Worm (Caenorhabditis elegans) whole organism, L4 larva: ENCODE results near the gene rpl-20.

Experiments used
- F37D6.2 ChIP-seq: sonication (generic microtip); optimal IDR thresholded peaks from 2 replicates; lab custom pipeline; 2016; ENCODE audit warnings: mild to moderate bottlenecking, missing genetic modification characterization, missing compliant biosample characterization
- F49E8.2 ChIP-seq: sonication (generic microtip); optimal IDR thresholded peaks from 2 replicates; lab custom pipeline; 2016; ENCODE audit warnings: missing compliant biosample characterization, mild to moderate bottlenecking, missing genetic modification characterization, borderline replicate concordance
- R02D3.7 ChIP-seq: fragments of 150-350 bp; sonication (generic microtip); optimal IDR thresholded peaks from 3 replicates; lab custom pipeline; 2014; ENCODE audit warnings: missing biosample characterization, missing genetic modification characterization
- Y48G9A.11 ChIP-seq: fragments of 200-800 bp; sonication (Bioruptor generic); IDR thresholded peaks from 2 replicates; pipeline ENCODE4 v1.3.6; 2022; ENCODE audit warnings: missing genetic modification reagents, missing genetic modification characterization, missing compliant biosample characterization
- aha-1 ChIP-seq: fragments of 150-350 bp; peaks from one replicate; lab custom pipeline; 2014; ENCODE audit warnings: missing biosample characterization, missing genetic modification characterization
- ama-1 ChIP-seq: fragments of 150-350 bp; optimal IDR thresholded peaks from 2 replicates; lab custom pipeline; 2014; ENCODE audit warnings: inconsistent platforms, mixed read lengths
- ceh-32 ChIP-seq: sonication (generic microtip); optimal IDR thresholded peaks from 2 replicates; lab custom pipeline; 2016; ENCODE audit warnings: mild to moderate bottlenecking, missing genetic modification characterization, missing compliant biosample characterization; ENCODE audit not compliant: poor library complexity
- ceh-62 ChIP-seq: sonication (generic microtip); optimal IDR thresholded peaks from 2 replicates; lab custom pipeline; 2017; ENCODE audit warnings: missing biosample characterization, missing genetic modification characterization
- ctbp-1 ChIP-seq: fragments of 200-800 bp; sonication (Bioruptor generic); IDR thresholded peaks from 2 replicates; pipeline ENCODE4 v1.3.6; 2022; ENCODE audit warnings: missing genetic modification reagents, missing genetic modification characterization, missing compliant biosample characterization
- daf-16 ChIP-seq, 3 experiments: sonication (generic microtip); optimal IDR thresholded peaks; 2 replicates each; lab custom pipeline; 2016 to 2017; ENCODE audit warnings: missing genetic modification characterization in 3 of 3, missing genetic modification reagents in 3 of 3, mild to moderate bottlenecking in 2 of 3, missing compliant biosample characterization in 2 of 3, missing biosample characterization in 1 of 3, moderate library complexity in 1 of 3
- daf-19 ChIP-seq: fragments of 200-800 bp; sonication (Bioruptor generic); conservative IDR thresholded peaks from 2 replicates; pipeline ENCODE4 v1.3.6; 2022; ENCODE audit warnings: missing genetic modification characterization, missing compliant biosample characterization
- dpl-1 ChIP-seq: fragments of 150-350 bp; optimal IDR thresholded peaks from 2 replicates; lab custom pipeline; 2014; ENCODE audit warnings: missing biosample characterization, missing genetic modification reagents, missing genetic modification characterization
- dve-1 ChIP-seq: sonication (generic microtip); optimal IDR thresholded peaks from 2 replicates; lab custom pipeline; 2017; ENCODE audit warnings: antibody characterized with exemption, mild to moderate bottlenecking, missing genetic modification characterization, missing compliant biosample characterization; ENCODE audit not compliant: insufficient read depth
- egl-43 ChIP-seq: fragments of 200-800 bp; sonication (Bioruptor generic); IDR thresholded peaks from 2 replicates; pipeline ENCODE4 v1.3.6; 2022; ENCODE audit warnings: missing genetic modification reagents, missing genetic modification characterization, missing compliant biosample characterization
- hmg-1.1 ChIP-seq: fragments of 200-800 bp; sonication (Bioruptor generic); IDR thresholded peaks from 2 replicates; pipeline ENCODE4 v1.3.6; 2022; ENCODE audit warnings: missing genetic modification reagents, missing genetic modification characterization, missing compliant biosample characterization
- jun-1 ChIP-seq: fragments of 150-350 bp; optimal IDR thresholded peaks from 2 replicates; lab custom pipeline; 2014; ENCODE audit warnings: missing biosample characterization, missing genetic modification reagents, missing genetic modification characterization
- lim-7 ChIP-seq: fragments of 200-800 bp; sonication (Bioruptor generic); IDR thresholded peaks from 2 replicates; pipeline ENCODE4 v1.3.6; 2022; ENCODE audit warnings: missing genetic modification characterization, missing compliant biosample characterization
- lin-38 ChIP-seq: fragments of 200-800 bp; sonication (Bioruptor generic); IDR thresholded peaks from 2 replicates; pipeline ENCODE4 v1.3.6; 2022; ENCODE audit warnings: missing genetic modification reagents, missing genetic modification characterization, missing compliant biosample characterization
- lsy-2 ChIP-seq, 2 experiments: fragments of 150-350 bp in 1 of 2; sonication (generic microtip) in 1 of 2; optimal IDR thresholded peaks; 2 replicates each; lab custom pipeline; 2014 to 2017; ENCODE audit warnings: missing biosample characterization in 2 of 2, missing genetic modification characterization in 2 of 2
- madf-9 ChIP-seq: fragments of 200-800 bp; sonication (Bioruptor generic); conservative IDR thresholded peaks from 2 replicates; pipeline ENCODE4 v1.3.6; 2022; ENCODE audit warnings: missing genetic modification reagents, missing genetic modification characterization, missing compliant biosample characterization
- mdt-29 ChIP-seq: fragments of 200-800 bp; sonication (Bioruptor generic); IDR thresholded peaks from 2 replicates; pipeline ENCODE4 v1.3.6; 2022; ENCODE audit warnings: missing genetic modification reagents, missing genetic modification characterization, missing compliant biosample characterization
- mes-2 ChIP-seq: sonication (generic microtip); optimal IDR thresholded peaks from 2 replicates; lab custom pipeline; 2016; ENCODE audit warnings: missing genotype, mild to moderate bottlenecking, missing genetic modification characterization, missing compliant biosample characterization; ENCODE audit not compliant: poor library complexity, severe bottlenecking
- mxl-2 ChIP-seq: fragments of 200-800 bp; sonication (Bioruptor generic); conservative IDR thresholded peaks from 2 replicates; pipeline ENCODE4 v1.3.6; 2022; ENCODE audit warnings: missing genetic modification reagents, missing genetic modification characterization, missing compliant biosample characterization
- nhr-10 ChIP-seq: fragments of 150-350 bp; optimal IDR thresholded peaks from 2 replicates; lab custom pipeline; 2014; ENCODE audit warnings: missing biosample characterization, missing genetic modification characterization
- nhr-28 ChIP-seq: fragments of 150-350 bp; optimal IDR thresholded peaks from 2 replicates; lab custom pipeline; 2014; ENCODE audit warnings: missing biosample characterization, missing genetic modification characterization
- nhr-48 ChIP-seq: sonication (generic microtip); optimal IDR thresholded peaks from 2 replicates; lab custom pipeline; 2016; ENCODE audit warnings: mild to moderate bottlenecking, missing genetic modification characterization, missing compliant biosample characterization
- nhr-76 ChIP-seq: fragments of 150-350 bp; optimal IDR thresholded peaks from 2 replicates; lab custom pipeline; 2014; ENCODE audit warnings: missing biosample characterization, missing genetic modification characterization
- pha-4 ChIP-seq, 2 experiments: fragments of 150-350 bp in 1 of 2; fragments of 200-800 bp in 1 of 2; sonication (Bioruptor generic) in 1 of 2; IDR thresholded peaks in 1 of 2; optimal IDR thresholded peaks in 1 of 2; 2 replicates each; pipeline versions ENCODE4 v1.3.6 to Lab custom; 2014 to 2022; ENCODE audit warnings: missing genetic modification characterization in 2 of 2, missing genetic modification reagents in 2 of 2, missing biosample characterization in 1 of 2, missing compliant biosample characterization in 1 of 2
- sdz-12 ChIP-seq: fragments of 200-800 bp; sonication (Bioruptor generic); optimal IDR thresholded peaks from 2 replicates; lab custom pipeline; 2018; ENCODE audit warnings: mild to moderate bottlenecking, missing genetic modification characterization, missing compliant biosample characterization
- snpc-1.2 ChIP-seq: fragments of 200-800 bp; sonication (Bioruptor generic); IDR thresholded peaks from 2 replicates; pipeline ENCODE4 v1.3.6; 2022; ENCODE audit warnings: missing genetic modification reagents, missing genetic modification characterization, missing compliant biosample characterization
- tag-97 ChIP-seq: fragments of 200-800 bp; sonication (Bioruptor generic); IDR thresholded peaks from 2 replicates; pipeline ENCODE4 v1.3.6; 2022; ENCODE audit warnings: missing genetic modification characterization, missing compliant biosample characterization
- unc-130 ChIP-seq: sonication (generic microtip); optimal IDR thresholded peaks from 2 replicates; lab custom pipeline; 2016; ENCODE audit warnings: missing genetic modification reagents, missing genetic modification characterization, missing compliant biosample characterization
- unc-62 ChIP-seq, 3 experiments: fragments of 150-350 bp in 1 of 3; sonication (generic microtip); optimal IDR thresholded peaks in 2 of 3; peaks in 1 of 3; 1 replicate in 1 of 3; 2 replicates in 2 of 3; lab custom pipeline; 2014 to 2017; ENCODE audit warnings: missing biosample characterization in 3 of 3, missing genetic modification characterization in 3 of 3, missing genetic modification reagents in 3 of 3, missing genotype in 1 of 3

rpl-20 gene

DNA sequence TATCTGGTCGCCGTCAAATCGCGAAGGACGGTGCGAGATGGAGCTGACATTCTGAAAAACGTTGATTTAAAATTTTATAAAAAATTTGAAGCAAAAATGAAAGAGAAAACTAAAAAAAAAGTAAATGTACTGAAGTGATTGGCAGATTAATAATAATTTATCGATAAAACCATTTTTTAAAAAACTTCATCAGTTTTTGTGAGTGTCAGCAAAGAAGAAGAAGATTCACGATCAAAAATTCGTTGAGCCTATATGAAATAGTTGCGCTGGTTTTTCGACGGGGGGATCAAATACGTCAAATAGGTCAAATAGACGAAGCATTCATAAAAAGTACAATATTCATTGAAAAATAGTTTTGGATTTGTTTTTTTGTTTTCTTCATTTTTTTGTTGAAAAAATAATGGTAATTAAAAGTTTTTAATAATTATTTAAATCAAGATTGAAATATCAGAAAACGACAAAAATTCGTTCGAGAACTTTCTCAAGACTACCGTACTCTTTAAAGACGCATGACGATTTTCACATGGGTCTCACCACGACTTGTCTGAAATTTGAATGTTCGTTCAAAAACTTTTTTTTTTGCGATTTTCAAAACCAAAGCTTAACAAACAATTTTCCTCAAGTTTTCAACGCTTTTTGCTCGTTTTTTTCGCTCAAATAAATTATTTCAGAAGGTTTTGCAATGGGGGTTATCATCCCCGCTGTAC is 11.0 kb upstream of the rpl-20 start, which contains the start of the genes memi-1 and cyp-31A3 (continued):
- TF ChIP-seq egl-43 (GFP tag; lab: Robert Waterston, UW) (no peak), dve-1 (tag; lab: Kevin White, UChicago) (no peak), dpl-1 (no peak), ceh-32 (tag; lab: Kevin White, UChicago) (no peak), ceh-62 (tag; lab: Kevin White, UChicago) (no peak), mxl-2 (GFP tag; lab: Robert Waterston, UW) (no peak), nhr-48 (tag; lab: Kevin White, UChicago) (no peak), pha-4 (GFP tag; IDR thresholded peaks at IDR 0.05; lab: Robert Waterston, UW) (no peak), pha-4 (tag; optimal IDR thresholded peaks at IDR 0.05; lab: Kevin White, UChicago) (no peak), R02D3.7 (no peak), mdt-29 (GFP tag; lab: Robert Waterston, UW) (no peak), nhr-28 (tag; lab: Kevin White, UChicago) (no peak), daf-19 (GFP tag; lab: Robert Waterston, UW) (no peak), snpc-1.2 (GFP tag; lab: Robert Waterston, UW) (peak; percentile 86), sdz-12 (GFP tag; lab: Kevin White, UChicago) (no peak)

DNA sequence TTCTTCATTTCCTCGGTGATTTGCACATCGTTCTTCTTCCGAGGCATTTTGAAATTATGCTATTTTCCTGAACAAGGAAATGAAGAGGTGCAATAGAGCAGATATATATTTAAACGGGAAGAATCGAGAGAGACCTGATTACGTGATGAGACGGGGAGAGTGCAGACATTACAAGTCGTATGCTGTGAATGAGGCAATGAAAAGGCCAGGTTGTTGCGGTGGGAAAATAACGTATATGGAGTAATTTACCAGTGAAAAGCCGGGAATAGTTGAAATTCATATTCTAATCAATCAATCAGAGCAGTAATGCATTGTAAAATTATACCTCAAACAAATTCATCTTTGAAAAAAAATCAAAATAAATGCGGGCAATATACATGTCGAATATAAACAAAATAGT is 9.1 kb upstream of the rpl-20 start, which contains the start of gene Y17G9B.8:
Gene Y17G9B.8, minus strand, starts transcription at position 182 of the 400 bp plus-strand sequence.
- TF ChIP-seq lsy-2 (tag; optimal IDR thresholded peaks at IDR 0.05; lab: Kevin White, UChicago) (peak in 1 of 2 experiments; percentile 5), mxl-2 (GFP tag; lab: Robert Waterston, UW) (no peak), unc-62 (GFP tag; optimal IDR thresholded peaks at IDR 0.05 in 1 of 2; lab: Kevin White, UChicago) (peak in 1 of 2 experiments; percentile 73), unc-62 (tag; optimal IDR thresholded peaks at IDR 0.05; lab: Kevin White, UChicago) (no peak), lim-7 (GFP tag; lab: Robert Waterston, UW) (no peak), F49E8.2 (tag; lab: Kevin White, UChicago) (peak; percentile 27), snpc-1.2 (GFP tag; lab: Robert Waterston, UW) (peak; percentile 63), mes-2 (tag; lab: Kevin White, UChicago) (peak; percentile 19), lin-38 (GFP tag; lab: Robert Waterston, UW) (peak; percentile 45)

- TF ChIP-seq daf-16 (GFP tag; optimal IDR thresholded peaks at IDR 0.05; lab: Kevin White, UChicago), result no peak
- TF ChIP-seq daf-16 (tag; optimal IDR thresholded peaks at IDR 0.05; lab: Kevin White, UChicago), result no peak
- no peak for TF ChIP-seq nhr-10
- TF ChIP-seq madf-9 (GFP tag; lab: Robert Waterston, UW), result no peak
- TF ChIP-seq mxl-2 (GFP tag; lab: Robert Waterston, UW), result no peak
- TF ChIP-seq dve-1 (tag; lab: Kevin White, UChicago), result no peak
- no peak for TF ChIP-seq tag-97
- no peak for TF ChIP-seq unc-130
- no peak for TF ChIP-seq Y48G9A.11 (GFP tag; lab: Robert Waterston, UW)
- no peak for TF ChIP-seq jun-1 (tag; lab: Kevin White, UChicago)
- no peak for TF ChIP-seq ctbp-1 (GFP tag; lab: Robert Waterston, UW)
- TF ChIP-seq nhr-76, result no peak
- no peak for TF ChIP-seq hmg-1.1
- peak; percentile 90 for TF ChIP-seq aha-1 (tag; lab: Kevin White, UChicago)
- no peak for TF ChIP-seq ama-1 (lab: Kevin White, UChicago)
- TF ChIP-seq unc-62 (GFP tag; optimal IDR thresholded peaks at IDR 0.05 in 1 of 2; lab: Kevin White, UChicago), result peak in 1 of 2 experiments; percentile 32
- TF ChIP-seq unc-62 (tag; optimal IDR thresholded peaks at IDR 0.05; lab: Kevin White, UChicago), result no peak
- TF ChIP-seq F37D6.2 (tag; lab: Kevin White, UChicago), result no peak
- TF ChIP-seq, all 104 proteins: peak for 2
These were observed 6.5 kb upstream of the rpl-20 start, which contains the start of the genes fbxb-77 and Y17G9B.11 for ce11 chrIV:4755929-4756655. Gene fbxb-77 (minus strand): TSS chrIV:4756157. Gene Y17G9B.11 (plus strand): TSS chrIV:4756605.
